Fruit fly (Drosophila melanogaster) whole organism, adult: ENCODE results near the gene yellow-c.

Experiments
- CG11617 ChIP-seq: fragments of 200-800 bp; sonication (Bioruptor generic); optimal IDR thresholded peaks from 2 replicates; lab custom pipeline; 2017; ENCODE audit warnings: mild to moderate bottlenecking, missing biosample characterization, missing genetic modification reagents, missing genetic modification characterization
- CG12768 ChIP-seq: fragments of 200-800 bp; sonication (Bioruptor generic); optimal IDR thresholded peaks from 2 replicates; lab custom pipeline; 2017; ENCODE audit warnings: missing biosample characterization, missing genetic modification characterization, mild to moderate bottlenecking, moderate library complexity, missing genetic modification reagents
- CG5204 ChIP-seq: fragments of 200-800 bp; sonication (Bioruptor generic); optimal IDR thresholded peaks from 2 replicates; lab custom pipeline; 2016; ENCODE audit warnings: missing biosample characterization, missing genetic modification characterization
- CG7045 ChIP-seq: fragments of 200-800 bp; sonication (Bioruptor generic); optimal IDR thresholded peaks from 2 replicates; lab custom pipeline; 2017; ENCODE audit warnings: missing biosample characterization, mild to moderate bottlenecking, missing genetic modification characterization
- CG7101 ChIP-seq: fragments of 200-800 bp; sonication (Bioruptor generic); optimal IDR thresholded peaks from 2 replicates; lab custom pipeline; 2018; ENCODE audit warnings: missing biosample characterization, mild to moderate bottlenecking, missing genetic modification characterization, moderate library complexity
- Clk ChIP-seq: fragments of 200-800 bp; sonication (Bioruptor generic); optimal IDR thresholded peaks from 2 replicates; lab custom pipeline; 2017; ENCODE audit warnings: missing biosample characterization, missing genetic modification characterization
- Hr96 ChIP-seq: fragments of 200-800 bp; sonication (Bioruptor generic); optimal IDR thresholded peaks from 2 replicates; lab custom pipeline; 2016; ENCODE audit warnings: missing biosample characterization, missing genetic modification characterization
- bab1 ChIP-seq: fragments of 200-800 bp; sonication (Bioruptor generic); optimal IDR thresholded peaks from 3 replicates; lab custom pipeline; 2019; ENCODE audit warnings: missing biosample characterization, mild to moderate bottlenecking, missing genetic modification characterization, moderate library complexity
- cic ChIP-seq: fragments of 200-800 bp; sonication (Bioruptor generic); optimal IDR thresholded peaks from 2 replicates; lab custom pipeline; 2017; ENCODE audit warnings: missing biosample characterization, mild to moderate bottlenecking, missing genetic modification characterization, moderate library complexity
- cnc ChIP-seq, 2 experiments: fragments of >200 bp; optimal IDR thresholded peaks; 2 replicates each; lab custom pipeline; 2017
- ovo ChIP-seq: fragments of 200-800 bp; sonication (Bioruptor generic); optimal IDR thresholded peaks from 2 replicates; lab custom pipeline; 2016; ENCODE audit warnings: missing biosample characterization, missing genetic modification characterization
- pad ChIP-seq: fragments of 200-800 bp; sonication (Bioruptor generic); optimal IDR thresholded peaks from 3 replicates; lab custom pipeline; 2017; ENCODE audit warnings: missing biosample characterization, missing genetic modification characterization, mild to moderate bottlenecking, moderate library complexity, missing genetic modification reagents
- tj ChIP-seq: fragments of 200-800 bp; sonication (Bioruptor generic); optimal IDR thresholded peaks from 3 replicates; lab custom pipeline; 2017; ENCODE audit warnings: missing biosample characterization, mild to moderate bottlenecking, missing genetic modification characterization, moderate library complexity
- toe ChIP-seq: fragments of 200-800 bp; sonication (Bioruptor generic); optimal IDR thresholded peaks from 2 replicates; lab custom pipeline; 2016; ENCODE audit warnings: missing biosample characterization, missing genetic modification characterization

- TF ChIP-seq toe (peak; percentile 30), CG11617 (GFP tag; lab: Kevin White, UChicago) (no peak), pad (GFP tag; lab: Kevin White, UChicago) (peak; percentile 42), Hr96 (GFP tag; lab: Kevin White, UChicago) (no peak), CG12768 (no peak), cic (GFP tag; lab: Kevin White, UChicago) (peak; percentile 92), Clk (GFP tag; lab: Kevin White, UChicago) (peak; percentile 75), bab1 (GFP tag; lab: Kevin White, UChicago) (peak; percentile 61), tj (peak; percentile 77), CG7101 (tag; lab: Kevin White, UChicago) (peak; percentile 54), cnc (optimal IDR thresholded peaks at IDR 0.05; lab: Kevin White, UChicago) (no peak), CG5204 (GFP tag; lab: Kevin White, UChicago) (no peak), ovo (peak; percentile 18), CG7045 (GFP tag; lab: Kevin White, UChicago) (peak; percentile 38)
Observed at dm6 chr2L:15067832-15068231, 32.6 kb downstream of the yellow-c start.
